Worm (Caenorhabditis elegans) whole organism, L1 larva: ENCODE data around the gene sri-42.
"Not testable (repeated sequence)": the region's sequence is repeated elsewhere in the genome, so short reads cannot be mapped to it uniquely, and the experiment has no call there.

Source experiments
- efl-1 ChIP-seq, 4 experiments: fragments of 150-350 bp; optimal IDR thresholded peaks in 3 of 4; peaks in 1 of 4; 1 replicate in 1 of 4; 2 replicates in 3 of 4; lab custom pipeline; 2014; ENCODE audit warnings: missing biosample characterization in 2 of 4, missing genetic modification characterization in 2 of 4, missing genetic modification reagents in 2 of 4
- elt-3 ChIP-seq, 6 experiments: fragments of 150-350 bp in 1 of 6; sonication (generic microtip); optimal IDR thresholded peaks; 2 replicates each; lab custom pipeline; 2017 to 2018; ENCODE audit warnings: missing biosample characterization in 6 of 6, missing genetic modification characterization in 6 of 6, inconsistent platforms in 1 of 6
- fos-1 ChIP-seq: fragments of 150-350 bp; optimal IDR thresholded peaks from 2 replicates; lab custom pipeline; 2014; ENCODE audit warnings: missing biosample characterization, missing genetic modification characterization
- nhr-19 ChIP-seq: fragments of 200-800 bp; sonication (Bioruptor generic); conservative IDR thresholded peaks from 2 replicates; pipeline ENCODE4 v1.3.6; 2022; ENCODE audit warnings: missing genetic modification characterization, missing compliant biosample characterization
- nhr-237 ChIP-seq: fragments of 150-350 bp; optimal IDR thresholded peaks from 2 replicates; lab custom pipeline; 2014; ENCODE audit warnings: missing biosample characterization, missing genetic modification characterization
- nhr-77 ChIP-seq: fragments of 150-350 bp; optimal IDR thresholded peaks from 2 replicates; lab custom pipeline; 2014; ENCODE audit warnings: missing biosample characterization, missing genetic modification characterization
- unc-30 ChIP-seq: sonication (generic microtip); optimal IDR thresholded peaks from 2 replicates; lab custom pipeline; 2017; ENCODE audit warnings: missing biosample characterization, missing genetic modification characterization

DNA sequence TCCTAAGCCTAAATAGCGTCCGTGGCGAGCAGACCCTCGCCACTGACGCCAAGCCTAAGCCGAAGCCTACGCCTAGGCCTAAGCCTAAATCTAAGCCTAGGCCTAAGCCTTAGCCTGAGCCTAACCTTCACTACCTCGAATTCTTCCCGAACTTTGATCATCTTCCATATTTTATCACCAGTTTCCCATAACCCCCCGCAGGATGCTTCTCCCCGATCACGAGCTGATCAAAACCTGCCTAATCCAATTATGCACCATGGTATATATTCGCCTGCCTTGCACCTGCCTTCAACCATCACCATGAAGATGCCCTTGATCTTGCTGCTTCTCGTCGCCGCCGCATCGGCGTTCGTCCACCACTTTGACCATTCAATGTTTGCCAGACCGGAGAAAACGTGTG is 16.0 kb downstream of the sri-42 start, which contains the start of gene ins-31:
- TF ChIP-seq fos-1; nhr-19 (GFP tag; lab: Robert Waterston, UW); efl-1 (optimal IDR thresholded peaks at IDR 0.05; lab: Kevin White, UChicago); efl-1 (GFP tag; optimal IDR thresholded peaks at IDR 0.05 in 1 of 2; lab: Kevin White, UChicago); unc-30; nhr-77 (tag; lab: Kevin White, UChicago); elt-3 (tag; optimal IDR thresholded peaks at IDR 0.05; lab: Kevin White, UChicago); nhr-237 (tag; lab: Kevin White, UChicago): not testable (repeated sequence)
